Worm (Caenorhabditis elegans): ENCODE measurements around the gene cth-1.
A peak's percentile ranks its signal among the peaks of the same experiment; 100 is the strongest.

Gene cth-1

DNA sequence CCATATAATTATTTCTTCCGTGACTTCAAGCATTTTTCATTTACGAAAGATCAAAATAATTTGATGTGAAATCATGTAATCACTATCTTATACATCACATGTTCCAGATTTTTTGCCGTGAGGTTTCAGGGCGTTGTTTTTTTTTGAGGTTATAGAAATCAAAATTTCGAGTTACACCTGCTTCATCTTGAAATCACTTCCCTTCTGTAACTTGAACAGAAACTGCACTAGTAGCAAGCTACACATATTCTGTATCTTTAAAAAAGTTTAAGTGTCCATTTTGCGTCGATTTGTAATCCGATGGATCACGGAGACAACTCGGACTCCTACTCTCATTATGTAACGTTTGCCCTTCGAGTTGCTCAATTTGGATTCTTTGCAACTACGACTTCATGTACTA, 9.8 kb upstream of the cth-1 start, which contains the start of gene F22B8.3:
Gene F22B8.3 (plus strand): TSS at position 301 of the 400 bp plus-strand sequence.
- TF ChIP-seq nfya-1 (tag; optimal IDR thresholded peaks at IDR 0.05; ENCODE audit: insufficient read depth) (no peak), jun-1 (tag; optimal IDR thresholded peaks at IDR 0.05) (no peak), ama-1 (optimal IDR thresholded peaks at IDR 0.05) (no peak), daf-12 (tag; optimal IDR thresholded peaks at IDR 0.05) (no peak), fkh-10 (GFP tag; optimal IDR thresholded peaks at IDR 0.05) (no peak), ceh-28 (tag; optimal IDR thresholded peaks at IDR 0.05) (no peak), ztf-11 (tag; optimal IDR thresholded peaks at IDR 0.05) (no peak), nhr-25 (tag; optimal IDR thresholded peaks at IDR 0.05) (no peak), pqm-1 (tag; optimal IDR thresholded peaks at IDR 0.05) (no peak), ceh-82 (tag; optimal IDR thresholded peaks at IDR 0.05) (no peak)

DNA sequence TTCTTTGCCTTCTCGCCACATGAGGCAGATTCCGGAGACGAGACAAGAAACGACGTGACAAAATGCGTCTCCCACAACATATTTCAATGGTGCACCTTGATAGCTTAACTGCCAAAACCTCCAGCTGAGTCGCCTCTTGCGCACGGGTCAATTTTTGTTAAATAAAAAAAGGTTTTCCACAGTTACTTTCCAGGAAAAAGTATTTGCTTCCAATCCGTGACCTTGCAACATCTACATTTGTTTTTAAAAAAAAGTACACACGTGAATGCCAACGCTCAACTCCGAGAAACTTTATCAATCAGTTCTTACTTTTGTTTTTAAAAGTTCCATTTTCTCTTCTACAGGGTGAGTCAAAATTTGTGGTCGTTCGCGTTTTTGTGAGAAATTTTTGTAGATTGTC, 6.2 kb upstream of the cth-1 start, which contains the start of gene F22B8.7:
Gene F22B8.7 (plus strand): TSS at position 301 of the 400 bp plus-strand sequence.
- TF ChIP-seq lin-15B (tag; optimal IDR thresholded peaks at IDR 0.05) (no peak), nhr-11 (tag; optimal IDR thresholded peaks at IDR 0.05) (no peak), lsy-12 (tag; optimal IDR thresholded peaks at IDR 0.05) (no peak), elt-3 (tag; optimal IDR thresholded peaks at IDR 0.05) (no peak), unc-62 (GFP tag; optimal IDR thresholded peaks at IDR 0.05) (no peak), jun-1 (tag; optimal IDR thresholded peaks at IDR 0.05) (no peak), fkh-10 (GFP tag; optimal IDR thresholded peaks at IDR 0.05) (no peak), zag-1 (tag; optimal IDR thresholded peaks at IDR 0.05) (no peak), nhr-67 (tag; optimal IDR thresholded peaks at IDR 0.05) (no peak), skn-1 (tag; optimal IDR thresholded peaks at IDR 0.05) (no peak), elt-2 (tag; optimal IDR thresholded peaks at IDR 0.05) (no peak), pha-4 (tag; optimal IDR thresholded peaks at IDR 0.05) (no peak), eor-1 (tag; optimal IDR thresholded peaks at IDR 0.05) (no peak), aly-2 (tag; optimal IDR thresholded peaks at IDR 0.05) (no peak), ama-1 (optimal IDR thresholded peaks at IDR 0.05) (no peak)

DNA sequence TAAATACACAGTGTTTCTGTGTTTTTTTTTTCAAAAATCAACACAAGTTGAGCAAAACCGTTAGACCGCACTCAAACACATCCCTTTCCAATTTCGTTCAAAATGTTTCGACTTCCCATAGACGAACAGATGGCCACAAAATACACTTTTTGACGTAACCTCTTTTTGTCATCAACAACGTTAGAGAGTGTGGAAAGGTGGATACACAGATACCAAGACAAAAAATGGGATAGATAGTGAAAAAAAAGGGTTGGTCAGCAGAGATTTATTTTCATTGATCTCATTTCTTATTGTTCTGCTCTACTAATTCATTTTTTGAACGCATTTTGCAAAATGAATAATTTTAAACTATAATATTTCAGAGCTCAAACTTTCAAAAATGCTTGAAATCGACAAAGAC, 5.6 kb upstream of the cth-1 start:
- peak; percentile 19 for TF ChIP-seq pqm-1 (tag; optimal IDR thresholded peaks at IDR 0.05)
- TF ChIP-seq unc-62 (GFP tag; optimal IDR thresholded peaks at IDR 0.05), result no peak
- peak; percentile 12 for TF ChIP-seq elt-2 (tag; optimal IDR thresholded peaks at IDR 0.05)

DNA sequence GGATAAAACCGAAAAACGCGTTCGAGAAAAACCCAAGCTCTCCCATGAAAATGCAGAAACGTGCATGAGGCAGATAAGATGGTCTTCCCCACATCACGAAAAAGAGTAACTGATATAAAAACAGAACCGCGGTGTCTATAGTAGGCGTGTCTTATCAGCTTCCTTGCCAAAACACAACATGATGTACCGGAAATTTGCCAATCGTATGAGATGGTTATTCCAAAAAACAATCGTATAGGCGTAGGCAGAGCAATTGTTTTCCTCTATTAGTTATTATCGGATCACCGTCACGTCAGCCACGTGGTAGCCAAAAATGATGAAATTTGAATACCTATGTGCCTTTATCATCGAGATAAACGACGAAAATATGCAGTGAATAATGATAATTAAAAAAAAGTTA, 1.0 kb upstream of the cth-1 start, which contains the start of gene str-7:
Gene str-7 (minus strand): TSS at position 101 of the 400 bp plus-strand sequence.
- TF ChIP-seq pqm-1 (tag; optimal IDR thresholded peaks at IDR 0.05) (peak; percentile 2), egl-27 (tag; optimal IDR thresholded peaks at IDR 0.05) (no peak)

DNA sequence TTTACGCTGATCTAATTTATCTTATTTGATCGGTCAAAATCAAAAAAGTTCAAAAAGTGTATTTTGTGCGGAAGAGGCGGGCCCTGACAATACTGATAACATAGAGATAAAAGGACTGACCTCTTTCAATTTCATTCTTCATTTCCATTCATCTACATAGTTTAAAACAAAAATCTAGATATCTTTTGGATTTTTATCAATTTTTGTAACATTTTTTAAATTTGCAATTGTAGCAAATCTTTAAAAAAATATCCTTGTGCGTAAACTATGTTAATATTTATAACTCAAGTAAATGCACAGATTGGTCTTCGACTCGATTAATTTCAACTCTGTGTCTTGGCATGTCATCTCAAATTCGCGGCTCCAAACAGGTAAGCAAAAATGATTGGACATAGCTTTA, 3.1 kb downstream of the cth-1 start, which contains the start of gene argk-1:
Gene argk-1 (plus strand): TSS at position 301 of the 400 bp plus-strand sequence.
- no peak for TF ChIP-seq nhr-67 (tag; optimal IDR thresholded peaks at IDR 0.05)

DNA sequence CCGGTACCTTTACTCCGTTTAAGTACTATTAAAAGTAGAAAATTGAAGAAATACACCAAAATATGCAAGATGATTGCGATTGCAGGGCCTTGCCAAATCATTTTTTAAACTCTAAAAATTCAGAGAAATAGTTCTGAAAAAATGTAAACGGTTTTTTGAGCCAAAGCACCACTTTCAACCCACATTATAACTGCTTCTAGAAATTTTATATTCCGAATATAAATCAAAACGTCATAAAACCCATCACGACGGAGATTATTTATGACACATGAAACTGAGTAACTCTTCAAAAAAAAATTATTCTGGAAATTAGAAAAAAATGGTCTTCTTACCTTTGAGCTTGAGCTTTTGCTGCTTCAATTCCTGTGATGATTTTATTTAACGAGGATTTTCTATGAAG, 13.8 kb downstream of the cth-1 start, which contains the start of gene srxa-16:
Gene srxa-16 (minus strand): TSS at position 101 of the 400 bp plus-strand sequence.
- TF ChIP-seq lin-39 (tag; optimal IDR thresholded peaks at IDR 0.05), result no peak
- no peak for TF ChIP-seq mdl-1 (tag; optimal IDR thresholded peaks at IDR 0.05)
- TF ChIP-seq skn-1 (tag; optimal IDR thresholded peaks at IDR 0.05), result no peak
- TF ChIP-seq aly-2 (tag; optimal IDR thresholded peaks at IDR 0.05), result no peak
- TF ChIP-seq ceh-28 (tag; optimal IDR thresholded peaks at IDR 0.05), result no peak
- TF ChIP-seq R02D3.7 (tag; optimal IDR thresholded peaks at IDR 0.05), result no peak
- TF ChIP-seq elt-1 (tag; optimal IDR thresholded peaks at IDR 0.05), result no peak
- no peak for TF ChIP-seq elt-3 (tag; optimal IDR thresholded peaks at IDR 0.05)
- no peak for TF ChIP-seq pqm-1 (tag; optimal IDR thresholded peaks at IDR 0.05)
- no peak for TF ChIP-seq nfya-1 (tag; optimal IDR thresholded peaks at IDR 0.05; ENCODE audit: insufficient read depth)
- TF ChIP-seq nhr-76 (tag; optimal IDR thresholded peaks at IDR 0.05), result no peak
- no peak for TF ChIP-seq nhr-11 (tag; optimal IDR thresholded peaks at IDR 0.05)
- no peak for TF ChIP-seq nhr-67 (tag; optimal IDR thresholded peaks at IDR 0.05)
- TF ChIP-seq nhr-77 (tag; optimal IDR thresholded peaks at IDR 0.05), result no peak
- TF ChIP-seq unc-39 (tag; optimal IDR thresholded peaks at IDR 0.05), result no peak

DNA sequence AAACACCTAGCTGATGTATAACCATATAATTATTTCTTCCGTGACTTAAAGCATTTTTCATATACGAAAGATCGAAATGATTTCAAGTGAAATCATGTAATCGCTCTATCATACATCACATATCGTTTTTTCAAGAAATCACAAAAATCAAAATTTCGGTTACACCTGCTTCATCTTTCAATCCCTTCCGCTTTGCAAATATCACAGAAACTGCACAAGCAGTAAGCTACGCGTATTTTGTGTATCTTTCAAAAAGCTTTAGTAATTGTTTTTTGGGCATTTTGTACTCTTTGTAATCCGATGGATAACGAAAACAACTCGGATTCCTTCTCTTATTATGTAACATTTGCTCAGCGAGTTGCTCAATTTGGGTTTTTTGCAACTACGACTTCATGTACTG, 14.9 kb downstream of the cth-1 start, which contains the start of gene str-25:
Gene str-25 (plus strand): TSS at position 301 of the 400 bp plus-strand sequence.
- TF ChIP-seq egl-27 (tag; optimal IDR thresholded peaks at IDR 0.05), result no peak
- no peak for TF ChIP-seq R02D3.7 (tag; optimal IDR thresholded peaks at IDR 0.05)
- no peak for TF ChIP-seq nhr-43 (tag; optimal IDR thresholded peaks at IDR 0.05; ENCODE audit: poor library complexity, severe bottlenecking)
- no peak for TF ChIP-seq pha-4 (tag; optimal IDR thresholded peaks at IDR 0.05)
- no peak for TF ChIP-seq eor-1 (tag; optimal IDR thresholded peaks at IDR 0.05)
- no peak for TF ChIP-seq elt-1 (tag; optimal IDR thresholded peaks at IDR 0.05)
- TF ChIP-seq unc-39 (tag; optimal IDR thresholded peaks at IDR 0.05), result no peak
- no peak for TF ChIP-seq ceh-16 (tag; optimal IDR thresholded peaks at IDR 0.05)
- TF ChIP-seq sea-2 (GFP tag; optimal IDR thresholded peaks at IDR 0.05), result no peak
- no peak for TF ChIP-seq nhr-76 (tag; optimal IDR thresholded peaks at IDR 0.05)
- TF ChIP-seq nhr-25 (tag; optimal IDR thresholded peaks at IDR 0.05), result no peak
- no peak for TF ChIP-seq unc-62 (GFP tag; optimal IDR thresholded peaks at IDR 0.05)
- no peak for TF ChIP-seq nhr-237 (tag; optimal IDR thresholded peaks at IDR 0.05)
